Fruit fly (Drosophila melanogaster): ENCODE measurements around the gene CG17141.

Gene CG17141

dm6 chr3R:22747423-22748090, at the start of gene CG17141:
Gene CG17141, minus strand, starts transcription at chr3R:22747599.
- TF ChIP-seq Doc3 (GFP tag; IDR thresholded peaks at IDR 0.05; ENCODE audit: partially characterized antibody) (no peak), Adf1 (GFP tag; IDR thresholded peaks at IDR 0.05) (no peak), CG8924 (tag; optimal IDR thresholded peaks at IDR 0.05) (no peak), CG2678 (tag; optimal IDR thresholded peaks at IDR 0.05) (no peak), maf-S (GFP tag; optimal IDR thresholded peaks at IDR 0.05) (no peak), ash1 (GFP tag; optimal IDR thresholded peaks at IDR 0.05) (no peak), Fer3 (tag; optimal IDR thresholded peaks at IDR 0.05) (no peak), CG2116 (GFP tag; optimal IDR thresholded peaks at IDR 0.05) (peak; percentile 32), MESR4 (GFP tag; optimal IDR thresholded peaks at IDR 0.05) (peak; percentile 77), ci (GFP tag; IDR thresholded peaks at IDR 0.05) (peak; percentile 42; the same call in 1 of the 3 replicates), CG13287 (GFP tag; IDR thresholded peaks at IDR 0.05; ENCODE audit: partially characterized antibody) (peak; percentile 60), Dll (GFP tag; IDR thresholded peaks at IDR 0.05; ENCODE audit: partially characterized antibody) (0 out of 4 replicates have a peak, but pooled peaks have one; percentile 27), Sry-β (GFP tag; optimal IDR thresholded peaks at IDR 0.05) (no peak), Dref (GFP tag; IDR thresholded peaks at IDR 0.05) (peak; percentile 38; the same call in 1 of the 2 replicates), Atf6 (GFP tag; IDR thresholded peaks at IDR 0.05) (no peak), CG9727 (GFP tag; optimal IDR thresholded peaks at IDR 0.05) (no peak), sqz (GFP tag; optimal IDR thresholded peaks at IDR 0.05) (no peak), fru (optimal IDR thresholded peaks at IDR 0.05) (no peak), CG10565 (GFP tag; optimal IDR thresholded peaks at IDR 0.05) (no peak), CG18619 (GFP tag; optimal IDR thresholded peaks at IDR 0.05) (no peak), CG3281 (GFP tag; optimal IDR thresholded peaks at IDR 0.05) (no peak), tna (GFP tag; IDR thresholded peaks at IDR 0.05; ENCODE audit: partially characterized antibody) (no peak), Lhr (GFP tag; optimal IDR thresholded peaks at IDR 0.05) (no peak), ara (GFP tag; IDR thresholded peaks at IDR 0.05) (no peak), CG4617 (GFP tag; optimal IDR thresholded peaks at IDR 0.05; ENCODE audit: borderline replicate concordance) (peak; percentile 28), CG17802 (tag; optimal IDR thresholded peaks at IDR 0.05) (no peak), Camta (GFP tag; optimal IDR thresholded peaks at IDR 0.05) (no peak), CG17359 (tag; optimal IDR thresholded peaks at IDR 0.05) (no peak), CG4854 (GFP tag; optimal IDR thresholded peaks at IDR 0.05) (no peak), luna (GFP tag; optimal IDR thresholded peaks at IDR 0.05) (no peak), CG12155 (GFP tag; optimal IDR thresholded peaks at IDR 0.05) (no peak), CG3065 (GFP tag; optimal IDR thresholded peaks at IDR 0.05) (no peak), BEAF-32 (GFP tag; optimal IDR thresholded peaks at IDR 0.05) (peak; percentile 39), CG16779 (GFP tag; IDR thresholded peaks at IDR 0.05) (no peak), ac (GFP tag; optimal IDR thresholded peaks at IDR 0.05) (no peak), ind (GFP tag; optimal IDR thresholded peaks at IDR 0.05) (no peak), CG3163 (GFP tag; optimal IDR thresholded peaks at IDR 0.05) (no peak), C15 (GFP tag; IDR thresholded peaks at IDR 0.05) (no peak), CG15479 (GFP tag; optimal IDR thresholded peaks at IDR 0.05) (no peak), zf30C (GFP tag; optimal IDR thresholded peaks at IDR 0.05) (no peak), Max (GFP tag; optimal IDR thresholded peaks at IDR 0.05) (no peak), bcd (GFP tag; optimal IDR thresholded peaks at IDR 0.05) (no peak), Abd-B (GFP tag; optimal IDR thresholded peaks at IDR 0.05) (no peak), ap (GFP tag; IDR thresholded peaks at IDR 0.05) (no peak), nmo (GFP tag; optimal IDR thresholded peaks at IDR 0.05) (no peak), kah (GFP tag; optimal IDR thresholded peaks at IDR 0.05) (peak; percentile 25), CG10543 (GFP tag; optimal IDR thresholded peaks at IDR 0.05) (no peak), HLH4C (GFP tag; IDR thresholded peaks at IDR 0.05; ENCODE audit: partially characterized antibody) (peak; percentile 22; the same call in 1 of the 3 replicates), Atf-2 (GFP tag; optimal IDR thresholded peaks at IDR 0.05) (no peak), cas (GFP tag; IDR thresholded peaks at IDR 0.05) (no peak)
